Worm (Caenorhabditis elegans) whole organism, mixed stage, embryonic: ENCODE measurements around the gene gakh-1.

Experiments used
- lin-32 ChIP-seq: fragments of 200-800 bp; sonication (Bioruptor generic); optimal IDR thresholded peaks from 2 replicates; lab custom pipeline; 2018; ENCODE audit warnings: mild to moderate bottlenecking, missing genetic modification characterization, missing compliant biosample characterization
- nhr-12 ChIP-seq: fragments of 150-350 bp; optimal IDR thresholded peaks from 2 replicates; lab custom pipeline; 2014; ENCODE audit warnings: missing biosample characterization, missing genetic modification characterization
- snpc-4 ChIP-seq: fragments of 150-350 bp; optimal IDR thresholded peaks from 2 replicates; lab custom pipeline; 2014; ENCODE audit warnings: missing biosample characterization, missing genetic modification characterization
- unc-120 ChIP-seq: sonication (generic microtip); optimal IDR thresholded peaks from 2 replicates; lab custom pipeline; 2017; ENCODE audit warnings: missing genetic modification characterization, missing compliant biosample characterization; ENCODE audit not compliant: poor library complexity, severe bottlenecking
- zip-8 ChIP-seq: fragments of 150-350 bp; optimal IDR thresholded peaks from 2 replicates; lab custom pipeline; 2014; ENCODE audit warnings: missing biosample characterization, missing genetic modification characterization

DNA sequence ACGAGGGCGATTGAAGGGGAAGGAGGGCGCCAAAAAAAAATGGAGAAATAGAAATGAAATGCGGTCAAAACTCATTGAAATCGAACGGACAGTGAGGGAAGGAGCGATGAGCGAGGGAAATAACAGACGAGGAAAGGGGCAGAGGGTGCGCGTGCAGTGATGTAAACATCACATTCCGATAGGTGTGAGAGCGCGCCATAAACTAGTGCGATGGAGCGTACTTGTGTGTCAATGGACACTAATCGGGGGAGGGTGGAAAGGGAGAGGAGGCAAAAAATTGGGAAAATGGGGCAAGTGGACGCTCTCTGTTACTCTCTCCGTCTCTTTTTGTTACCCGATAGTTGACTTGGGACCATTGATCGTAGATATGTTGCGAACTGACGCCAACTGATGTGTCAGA lies 18.4 kb upstream of the gakh-1 start:
- TF ChIP-seq snpc-4 (tag; lab: Kevin White, UChicago) (no peak), zip-8 (no peak), unc-120 (tag; lab: Kevin White, UChicago) (peak; percentile 44), lin-32 (GFP tag; lab: Kevin White, UChicago) (no peak), nhr-12 (tag; lab: Kevin White, UChicago) (no peak)
